Fruit fly (Drosophila melanogaster): ENCODE measurements around the gene CG15024.

CG15024 gene

dm6 chr3L:4466530-4466929 is 2.9 kb upstream of the CG15024 start, which contains the start of gene CG32241:
Gene CG32241 (minus strand): TSS chr3L:4466630.
- TF ChIP-seq psq (GFP tag; optimal IDR thresholded peaks at IDR 0.05) (no peak), Mio (GFP tag; optimal IDR thresholded peaks at IDR 0.05) (no peak), Sp1 (GFP tag; optimal IDR thresholded peaks at IDR 0.05) (no peak), OdsH (GFP tag; optimal IDR thresholded peaks at IDR 0.05) (no peak), h (GFP tag; optimal IDR thresholded peaks at IDR 0.05) (no peak), CrebA (GFP tag; optimal IDR thresholded peaks at IDR 0.05; ENCODE audit: borderline replicate concordance) (no peak), fru (GFP tag; optimal IDR thresholded peaks at IDR 0.05) (no peak), Abd-B (GFP tag; optimal IDR thresholded peaks at IDR 0.05) (no peak)

dm6 chr3L:4461454-4462045 is 2.1 kb downstream of the CG15024 start, which contains the start of gene CG15023:
Gene CG15023 (minus strand): TSS chr3L:4461504.
- TF ChIP-seq sv (GFP tag; optimal IDR thresholded peaks at IDR 0.05) (no peak), br (GFP tag; optimal IDR thresholded peaks at IDR 0.05) (no peak), h (GFP tag; optimal IDR thresholded peaks at IDR 0.05) (no peak), CrebA (GFP tag; optimal IDR thresholded peaks at IDR 0.05; ENCODE audit: borderline replicate concordance) (no peak), HLH106 (tag; optimal IDR thresholded peaks at IDR 0.05) (no peak), Dfd (GFP tag; optimal IDR thresholded peaks at IDR 0.05) (no peak), woc (GFP tag; optimal IDR thresholded peaks at IDR 0.05) (no peak), jim (GFP tag; optimal IDR thresholded peaks at IDR 0.05) (no peak), CG9705 (GFP tag; optimal IDR thresholded peaks at IDR 0.05) (no peak), Rel (GFP tag; optimal IDR thresholded peaks at IDR 0.05) (no peak), Rel (tag; optimal IDR thresholded peaks at IDR 0.05) (no peak)

dm6 chr3L:4460307-4461088 is 3.1 kb downstream of the CG15024 start, which contains the start of gene CG15022:
Gene CG15022 (minus strand): TSS chr3L:4460317.
- no peak for TF ChIP-seq h (GFP tag; optimal IDR thresholded peaks at IDR 0.05)
- no peak for TF ChIP-seq CG32264 (GFP tag; optimal IDR thresholded peaks at IDR 0.05)

- TF ChIP-seq psq (GFP tag; optimal IDR thresholded peaks at IDR 0.05): no peak
- no peak for TF ChIP-seq Vsx2 (GFP tag; optimal IDR thresholded peaks at IDR 0.05; ENCODE audit: partially characterized antibody)
- no peak for TF ChIP-seq ey (GFP tag; optimal IDR thresholded peaks at IDR 0.05)
- TF ChIP-seq jim (GFP tag; optimal IDR thresholded peaks at IDR 0.05): no peak
- no peak for TF ChIP-seq CG32264 (GFP tag; optimal IDR thresholded peaks at IDR 0.05)
- TF ChIP-seq br (GFP tag; optimal IDR thresholded peaks at IDR 0.05): no peak
- no peak for TF ChIP-seq dl (GFP tag; optimal IDR thresholded peaks at IDR 0.05; ENCODE audit: insufficient read depth in 1 of 2, partially characterized antibody in 2 of 2)
- no peak for TF ChIP-seq Mio (GFP tag; optimal IDR thresholded peaks at IDR 0.05)
- no peak for TF ChIP-seq fru (GFP tag; optimal IDR thresholded peaks at IDR 0.05)
- no peak for TF ChIP-seq woc (GFP tag; optimal IDR thresholded peaks at IDR 0.05)
- TF ChIP-seq N (GFP tag; optimal IDR thresholded peaks at IDR 0.05): no peak
Observed at dm6 chr3L:4458063-4458462, 5.6 kb downstream of the CG15024 start, which contains the start of gene CG11345. Gene CG11345 (minus strand): TSS chr3L:4458163.

- no peak for TF ChIP-seq rgr (GFP tag; optimal IDR thresholded peaks at IDR 0.05)
- no peak for TF ChIP-seq Dfd (GFP tag; optimal IDR thresholded peaks at IDR 0.05)
- no peak for TF ChIP-seq sv (GFP tag; optimal IDR thresholded peaks at IDR 0.05)
- no peak for TF ChIP-seq Jra (GFP tag; optimal IDR thresholded peaks at IDR 0.05)
- TF ChIP-seq foxo (GFP tag; optimal IDR thresholded peaks at IDR 0.05): no peak
- no peak for TF ChIP-seq CG32264 (GFP tag; optimal IDR thresholded peaks at IDR 0.05)
- TF ChIP-seq dmrt93B (GFP tag; optimal IDR thresholded peaks at IDR 0.05): no peak
- no peak for TF ChIP-seq Mio (GFP tag; optimal IDR thresholded peaks at IDR 0.05)
- no peak for TF ChIP-seq tai (GFP tag; optimal IDR thresholded peaks at IDR 0.05)
- TF ChIP-seq Myc (optimal IDR thresholded peaks at IDR 0.05): no peak
- no peak for TF ChIP-seq usp (GFP tag; optimal IDR thresholded peaks at IDR 0.05)
- TF ChIP-seq OdsH (GFP tag; optimal IDR thresholded peaks at IDR 0.05): no peak
- no peak for TF ChIP-seq CrebA (GFP tag; optimal IDR thresholded peaks at IDR 0.05; ENCODE audit: borderline replicate concordance)
- TF ChIP-seq Vsx2 (GFP tag; optimal IDR thresholded peaks at IDR 0.05; ENCODE audit: partially characterized antibody): no peak
- no peak for TF ChIP-seq pan (optimal IDR thresholded peaks at IDR 0.05)
- no peak for TF ChIP-seq br (GFP tag; optimal IDR thresholded peaks at IDR 0.05)
- no peak for TF ChIP-seq Hr83 (GFP tag; optimal IDR thresholded peaks at IDR 0.05; ENCODE audit: poor library complexity, severe bottlenecking)
- TF ChIP-seq sage (GFP tag; optimal IDR thresholded peaks at IDR 0.05): no peak
Observed at dm6 chr3L:4447229-4447628, 16.4 kb downstream of the CG15024 start.

Data from whole organism, wandering third instar larva.